Worm (Caenorhabditis elegans) whole organism, young adult: ENCODE results near the gene C25A11.2.
A peak's percentile ranks its signal among the peaks of the same experiment; 100 is the strongest.

ENCODE experiments used
- B0035.1 ChIP-seq: sonication (generic microtip); optimal IDR thresholded peaks from 2 replicates; lab custom pipeline; 2016; ENCODE audit warnings: missing genetic modification characterization, mild to moderate bottlenecking, missing compliant biosample characterization, missing genotype, missing genetic modification reagents
- B0261.1 ChIP-seq: sonication (generic microtip); optimal IDR thresholded peaks from 2 replicates; lab custom pipeline; 2016; ENCODE audit warnings: mild to moderate bottlenecking, missing genetic modification characterization, moderate library complexity, missing compliant biosample characterization
- F22D6.2 ChIP-seq: sonication (generic microtip); optimal IDR thresholded peaks from 2 replicates; lab custom pipeline; 2016; ENCODE audit warnings: mild to moderate bottlenecking, missing genetic modification characterization, missing compliant biosample characterization
- T26A5.8 ChIP-seq: sonication (generic microtip); optimal IDR thresholded peaks from 2 replicates; lab custom pipeline; 2016; ENCODE audit warnings: missing genetic modification characterization, missing compliant biosample characterization
- akir-1 ChIP-seq: fragments of 200-800 bp; sonication (Bioruptor generic); optimal IDR thresholded peaks from 2 replicates; lab custom pipeline; 2018; ENCODE audit warnings: mild to moderate bottlenecking, missing genetic modification characterization, moderate library complexity, missing compliant biosample characterization
- aptf-2 ChIP-seq: fragments of 200-800 bp; sonication (Bioruptor generic); conservative IDR thresholded peaks from 2 replicates; pipeline ENCODE4 v1.3.6; 2022; ENCODE audit warnings: missing genetic modification reagents, missing genetic modification characterization, missing compliant biosample characterization
- attf-6 ChIP-seq: fragments of 200-800 bp; sonication (Bioruptor generic); IDR thresholded peaks from 2 replicates; pipeline ENCODE4 v1.3.6; 2022; ENCODE audit warnings: missing genetic modification reagents, missing genetic modification characterization, missing compliant biosample characterization
- bed-1 ChIP-seq: fragments of 200-800 bp; sonication (Bioruptor generic); IDR thresholded peaks from 2 replicates; pipeline ENCODE4 v1.3.6; 2022; ENCODE audit warnings: missing genetic modification reagents, missing genetic modification characterization, missing compliant biosample characterization
- ccch-3 ChIP-seq: fragments of 200-800 bp; sonication (Bioruptor generic); optimal IDR thresholded peaks from 2 replicates; lab custom pipeline; 2018; ENCODE audit warnings: mild to moderate bottlenecking, missing genetic modification characterization, missing compliant biosample characterization
- cebp-2 ChIP-seq: fragments of 200-800 bp; sonication (Bioruptor generic); IDR thresholded peaks from 2 replicates; pipeline ENCODE4 v1.3.6; 2022; ENCODE audit warnings: missing genetic modification characterization, missing compliant biosample characterization
- ceh-27 ChIP-seq: fragments of 200-800 bp; sonication (Bioruptor generic); optimal IDR thresholded peaks from 2 replicates; lab custom pipeline; 2018; ENCODE audit warnings: mild to moderate bottlenecking, missing genetic modification characterization, moderate library complexity, missing compliant biosample characterization
- die-1 ChIP-seq: sonication (generic microtip); optimal IDR thresholded peaks from 2 replicates; lab custom pipeline; 2016; ENCODE audit warnings: missing genotype, mild to moderate bottlenecking, missing genetic modification characterization, missing compliant biosample characterization
- egrh-3 ChIP-seq: fragments of 200-800 bp; sonication (Bioruptor generic); IDR thresholded peaks from 2 replicates; pipeline ENCODE4 v1.3.6; 2022; ENCODE audit warnings: missing genetic modification reagents, missing genetic modification characterization, missing compliant biosample characterization
- fkh-3 ChIP-seq: sonication (generic microtip); optimal IDR thresholded peaks from 2 replicates; lab custom pipeline; 2016; ENCODE audit warnings: mild to moderate bottlenecking, missing genetic modification characterization, missing compliant biosample characterization
- him-1 ChIP-seq: sonication (generic microtip); optimal IDR thresholded peaks from 2 replicates; lab custom pipeline; 2016; ENCODE audit warnings: missing genotype, missing genetic modification reagents, missing genetic modification characterization, missing compliant biosample characterization
- hmg-1.2 ChIP-seq: fragments of 200-800 bp; sonication (Bioruptor generic); IDR thresholded peaks from 2 replicates; pipeline ENCODE4 v1.3.6; 2022; ENCODE audit warnings: missing genetic modification reagents, missing genetic modification characterization, missing compliant biosample characterization
- hsf-1 ChIP-seq: fragments of 200-800 bp; sonication (Bioruptor generic); IDR thresholded peaks from 2 replicates; pipeline ENCODE4 v1.3.6; 2022; ENCODE audit warnings: missing genetic modification reagents, missing genetic modification characterization, missing compliant biosample characterization
- lag-1 ChIP-seq: fragments of 200-800 bp; sonication (Bioruptor generic); IDR thresholded peaks from 2 replicates; pipeline ENCODE4 v1.3.6; 2022; ENCODE audit warnings: missing genetic modification reagents, missing genetic modification characterization, missing compliant biosample characterization
- let-607 ChIP-seq, 2 experiments: fragments of 200-800 bp in 1 of 2; sonication (Bioruptor generic) in 1 of 2; sonication (generic microtip) in 1 of 2; optimal IDR thresholded peaks; 2 replicates each; lab custom pipeline; 2016 to 2018; ENCODE audit warnings: mild to moderate bottlenecking in 2 of 2, missing compliant biosample characterization in 2 of 2, missing genetic modification characterization in 2 of 2, moderate library complexity in 2 of 2, missing genotype in 1 of 2
- lin-26 ChIP-seq: fragments of 200-800 bp; sonication (Bioruptor generic); IDR thresholded peaks from 2 replicates; pipeline ENCODE4 v1.3.6; 2022; ENCODE audit warnings: missing genetic modification reagents, missing genetic modification characterization, missing compliant biosample characterization
- lsl-1 ChIP-seq: fragments of 200-800 bp; sonication (Bioruptor generic); optimal IDR thresholded peaks from 2 replicates; lab custom pipeline; 2018; ENCODE audit warnings: mild to moderate bottlenecking, missing genetic modification characterization, moderate library complexity, missing compliant biosample characterization
- mxl-1 ChIP-seq: sonication (generic microtip); optimal IDR thresholded peaks from 2 replicates; lab custom pipeline; 2016; ENCODE audit warnings: missing genetic modification characterization, missing compliant biosample characterization
- nhr-120 ChIP-seq: fragments of 200-800 bp; sonication (Bioruptor generic); IDR thresholded peaks from 2 replicates; pipeline ENCODE4 v1.3.6; 2022; ENCODE audit warnings: missing genetic modification characterization, missing compliant biosample characterization
- nhr-27 ChIP-seq: fragments of 200-800 bp; sonication (Bioruptor generic); optimal IDR thresholded peaks from 2 replicates; lab custom pipeline; 2018; ENCODE audit warnings: mild to moderate bottlenecking, missing genetic modification characterization, moderate library complexity, missing compliant biosample characterization
- nhr-90 ChIP-seq: sonication (generic microtip); optimal IDR thresholded peaks from 2 replicates; lab custom pipeline; 2016; ENCODE audit warnings: missing genotype, mild to moderate bottlenecking, missing genetic modification characterization, missing compliant biosample characterization
- pha-4 ChIP-seq: fragments of 150-350 bp; sonication (generic microtip); optimal IDR thresholded peaks from 2 replicates; lab custom pipeline; 2014; ENCODE audit warnings: missing biosample characterization, missing genetic modification reagents, missing genetic modification characterization
- repo-1 ChIP-seq: sonication (generic microtip); optimal IDR thresholded peaks from 2 replicates; lab custom pipeline; 2017; ENCODE audit warnings: mild to moderate bottlenecking, missing genetic modification characterization, missing compliant biosample characterization
- sea-2 ChIP-seq: fragments of 200-800 bp; sonication (Bioruptor generic); IDR thresholded peaks from 2 replicates; pipeline ENCODE4 v1.3.6; 2022; ENCODE audit warnings: missing genetic modification characterization, missing compliant biosample characterization
- snpc-1.3 ChIP-seq: sonication (generic microtip); optimal IDR thresholded peaks from 2 replicates; lab custom pipeline; 2017; ENCODE audit warnings: missing genetic modification characterization, mild to moderate bottlenecking, missing compliant biosample characterization, antibody characterized with exemption, moderate library complexity, missing genotype, missing genetic modification reagents; ENCODE audit not compliant: insufficient read depth
- sptf-2 ChIP-seq: fragments of 200-800 bp; sonication (Bioruptor generic); optimal IDR thresholded peaks from 2 replicates; lab custom pipeline; 2018; ENCODE audit warnings: mild to moderate bottlenecking, missing genetic modification characterization, missing compliant biosample characterization
- zfh-2 ChIP-seq: fragments of 200-800 bp; sonication (Bioruptor generic); conservative IDR thresholded peaks from 2 replicates; pipeline ENCODE4 v1.3.6; 2022; ENCODE audit warnings: missing genetic modification reagents, missing genetic modification characterization, missing compliant biosample characterization
- ztf-18 ChIP-seq: sonication (generic microtip); optimal IDR thresholded peaks from 2 replicates; lab custom pipeline; 2016; ENCODE audit warnings: missing genotype, mild to moderate bottlenecking, missing genetic modification characterization, missing compliant biosample characterization
- ztf-25 ChIP-seq: fragments of 200-800 bp; sonication (Bioruptor generic); IDR thresholded peaks from 2 replicates; pipeline ENCODE4 v1.3.6; 2022; ENCODE audit warnings: missing genetic modification reagents, missing genetic modification characterization, missing compliant biosample characterization
- ztf-26 ChIP-seq: sonication (generic microtip); optimal IDR thresholded peaks from 2 replicates; lab custom pipeline; 2017; ENCODE audit warnings: missing genetic modification characterization, missing compliant biosample characterization

The C25A11.2 gene

ce11 chrX:9104399-9104798 is 9.5 kb upstream of the C25A11.2 start:
- TF ChIP-seq aptf-2 (no peak), pha-4 (tag; lab: Kevin White, UChicago) (no peak), lag-1 (no peak), F22D6.2 (no peak), attf-6 (no peak), ztf-26 (tag; lab: Kevin White, UChicago) (no peak), nhr-120 (no peak), ceh-27 (no peak), cebp-2 (GFP tag; lab: Robert Waterston, UW) (no peak), ztf-25 (GFP tag; lab: Robert Waterston, UW) (no peak), sea-2 (GFP tag; lab: Robert Waterston, UW) (no peak), hsf-1 (GFP tag; lab: Robert Waterston, UW) (no peak), mxl-1 (tag; lab: Kevin White, UChicago) (no peak), akir-1 (GFP tag; lab: Kevin White, UChicago) (no peak), sptf-2 (GFP tag; lab: Kevin White, UChicago) (no peak), let-607 (tag; optimal IDR thresholded peaks at IDR 0.05; lab: Kevin White, UChicago) (no peak), die-1 (no peak), nhr-27 (tag; lab: Kevin White, UChicago) (no peak)
- TF ChIP-seq, all 124 proteins: peak for 0

- TF ChIP-seq ccch-3 (GFP tag; lab: Kevin White, UChicago): no peak
Observed at ce11 chrX:9105075-9105474, 8.8 kb upstream of the C25A11.2 start.

ce11 chrX:9105888-9106287 is 8.0 kb upstream of the C25A11.2 start:
- TF ChIP-seq B0035.1 (tag; lab: Kevin White, UChicago) (no peak), zfh-2 (peak; percentile 60; the same call in 1 of the 2 replicates)

- TF ChIP-seq ztf-18: no peak
- TF ChIP-seq nhr-120: no peak
- no peak for TF ChIP-seq B0261.1 (tag; lab: Kevin White, UChicago)
- no peak for TF ChIP-seq hmg-1.2
- TF ChIP-seq hsf-1 (GFP tag; lab: Robert Waterston, UW): no peak
- no peak for TF ChIP-seq cebp-2 (GFP tag; lab: Robert Waterston, UW)
- TF ChIP-seq lin-26 (GFP tag; lab: Robert Waterston, UW): no peak
- TF ChIP-seq him-1: no peak
- TF ChIP-seq repo-1 (tag; lab: Kevin White, UChicago): no peak
- TF ChIP-seq bed-1: no peak
- TF ChIP-seq snpc-1.3 (tag; lab: Kevin White, UChicago): no peak
- TF ChIP-seq lsl-1 (GFP tag; lab: Kevin White, UChicago): no peak
- TF ChIP-seq F22D6.2: no peak
- TF ChIP-seq nhr-90 (tag; lab: Kevin White, UChicago): no peak
- TF ChIP-seq aptf-2: no peak
- TF ChIP-seq T26A5.8 (tag; lab: Kevin White, UChicago): no peak
- TF ChIP-seq egrh-3 (GFP tag; lab: Robert Waterston, UW): no peak
- TF ChIP-seq, all 124 proteins: peak for 0
Observed at ce11 chrX:9107866-9108265, 6.0 kb upstream of the C25A11.2 start.

DNA sequence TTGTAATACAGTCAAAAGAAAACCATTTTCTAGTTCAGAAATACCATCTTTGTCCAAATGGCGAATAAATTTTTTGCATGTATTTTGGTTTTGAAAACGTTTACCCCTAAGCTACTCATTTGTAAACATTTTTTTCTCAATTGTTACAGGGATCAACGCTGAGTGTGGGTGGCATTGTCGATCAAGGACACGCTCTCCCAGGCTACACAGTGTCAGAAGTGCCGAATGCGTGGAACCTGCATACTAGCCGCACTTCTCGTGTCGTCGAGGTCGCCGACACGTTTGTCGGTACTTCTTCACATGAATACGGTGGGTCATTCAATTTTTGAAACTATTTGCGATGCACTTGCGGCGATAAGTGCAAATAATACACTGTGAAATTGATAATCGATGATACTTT is 2.3 kb upstream of the C25A11.2 start:
- no peak for TF ChIP-seq zfh-2
- no peak for TF ChIP-seq fkh-3 (tag; lab: Kevin White, UChicago)
